4 worm cellular contexts compared by ENCODE assay signal in genomic region chrIII:4562070-4562788, ce11.
TF ChIP-seq lines count a peak whose summit lies in the region.

pan-1 (plus strand) TSS chrIII:4562738.

TF ChIP-seq in whole organism, L1 larva, 84 proteins besides CTCF, POLR2A, EP300 and RAD21 (continued from another document):
- TF ChIP-seq ztf-4 (tag; optimal IDR thresholded peaks at IDR 0.05; lab: Kevin White, UChicago) (peak; percentile 74), mdl-1 (tag; optimal IDR thresholded peaks at IDR 0.05; lab: Kevin White, UChicago) (no peak), lin-14 (GFP tag; optimal IDR thresholded peaks at IDR 0.05; lab: Kevin White, UChicago) (peak; percentile 82), mep-1 (tag; optimal IDR thresholded peaks at IDR 0.05; lab: Kevin White, UChicago) (peak; percentile 27), irx-1 (tag; optimal IDR thresholded peaks at IDR 0.05; lab: Kevin White, UChicago) (no peak), grh-1 (GFP tag; IDR thresholded peaks at IDR 0.05; lab: Robert Waterston, UW) (no peak), swsn-7 (tag; optimal IDR thresholded peaks at IDR 0.05; lab: Kevin White, UChicago) (peak; percentile 33), lsy-2 (tag; optimal IDR thresholded peaks at IDR 0.05; lab: Kevin White, UChicago) (peak; percentile 21 to 46), nhr-77 (tag; optimal IDR thresholded peaks at IDR 0.05; lab: Kevin White, UChicago) (no peak), pax-3 (tag; optimal IDR thresholded peaks at IDR 0.05; lab: Kevin White, UChicago) (no peak), nhr-47 (tag; optimal IDR thresholded peaks at IDR 0.05; lab: Kevin White, UChicago) (peak; percentile 22), Y116A8C.19 (tag; optimal IDR thresholded peaks at IDR 0.05; lab: Kevin White, UChicago; ENCODE audit: borderline replicate concordance) (no peak), nhr-85 (tag; lab: Kevin White, UChicago) (peak; percentile 65), lir-3 (tag; optimal IDR thresholded peaks at IDR 0.05; lab: Kevin White, UChicago; ENCODE audit: poor library complexity) (no peak), lin-13 (GFP tag; optimal IDR thresholded peaks at IDR 0.05; lab: Kevin White, UChicago) (no peak)

TF ChIP-seq in whole organism, L2 larva, 48 proteins besides CTCF, POLR2A, EP300 and RAD21 (continued from another document):
- TF ChIP-seq lsy-2 (tag; optimal IDR thresholded peaks at IDR 0.05; lab: Kevin White, UChicago) (peak in 1 of 2 experiments; percentile 65), lin-39 (tag; optimal IDR thresholded peaks at IDR 0.05; lab: Kevin White, UChicago) (no peak), sma-3 (GFP tag; optimal IDR thresholded peaks at IDR 0.05; lab: Kevin White, UChicago) (peak; percentile 27), Y55F3AM.14 (GFP tag; optimal IDR thresholded peaks at IDR 0.05; lab: Kevin White, UChicago) (peak; percentile 15), ztf-11 (tag; optimal IDR thresholded peaks at IDR 0.05; lab: Kevin White, UChicago) (no peak), ceh-16 (tag; optimal IDR thresholded peaks at IDR 0.05; lab: Kevin White, UChicago) (no peak), peb-1 (tag; optimal IDR thresholded peaks at IDR 0.05; lab: Kevin White, UChicago) (no peak), nhr-11 (tag; optimal IDR thresholded peaks at IDR 0.05; lab: Kevin White, UChicago) (no peak), ztf-1 (GFP tag; conservative IDR thresholded peaks at IDR 0.05; lab: Robert Waterston, UW) (no peak), gmeb-1 (tag; optimal IDR thresholded peaks at IDR 0.05; lab: Kevin White, UChicago) (no peak), nhr-25 (tag; optimal IDR thresholded peaks at IDR 0.05; lab: Kevin White, UChicago) (peak; percentile 14), F13H6.1 (tag; optimal IDR thresholded peaks at IDR 0.05; lab: Kevin White, UChicago) (peak; percentile 44), ceh-82 (tag; optimal IDR thresholded peaks at IDR 0.05; lab: Kevin White, UChicago) (no peak), ZK546.5 (tag; optimal IDR thresholded peaks at IDR 0.05; lab: Kevin White, UChicago) (no peak), aly-2 (tag; optimal IDR thresholded peaks at IDR 0.05; lab: Kevin White, UChicago) (no peak), alr-1 (tag; optimal IDR thresholded peaks at IDR 0.05; lab: Kevin White, UChicago) (no peak), lin-11 (tag; optimal IDR thresholded peaks at IDR 0.05; lab: Kevin White, UChicago) (peak; percentile 16), nhr-23 (tag; optimal IDR thresholded peaks at IDR 0.05; lab: Kevin White, UChicago) (no peak), nhr-10 (tag; optimal IDR thresholded peaks at IDR 0.05; lab: Kevin White, UChicago) (no peak), nhr-12 (tag; optimal IDR thresholded peaks at IDR 0.05; lab: Kevin White, UChicago) (no peak), C34F6.9 (tag; optimal IDR thresholded peaks at IDR 0.05; lab: Kevin White, UChicago) (peak; percentile 69), fos-1 (tag; optimal IDR thresholded peaks at IDR 0.05; lab: Kevin White, UChicago) (peak; percentile 68), nhr-237 (tag; optimal IDR thresholded peaks at IDR 0.05; lab: Kevin White, UChicago) (no peak), blmp-1 (tag; optimal IDR thresholded peaks at IDR 0.05; lab: Kevin White, UChicago; ENCODE audit: insufficient read depth) (no peak), nhr-6 (tag; optimal IDR thresholded peaks at IDR 0.05; lab: Kevin White, UChicago) (no peak), nhr-21 (tag; optimal IDR thresholded peaks at IDR 0.05; lab: Kevin White, UChicago) (peak; percentile 28), ztf-4 (tag; optimal IDR thresholded peaks at IDR 0.05; lab: Kevin White, UChicago) (no peak), snpc-4 (tag; optimal IDR thresholded peaks at IDR 0.05; lab: Kevin White, UChicago) (no peak), skn-1 (tag; optimal IDR thresholded peaks at IDR 0.05; lab: Kevin White, UChicago) (no peak), R02D3.7 (tag; optimal IDR thresholded peaks at IDR 0.05; lab: Kevin White, UChicago) (no peak), unc-55 (GFP tag; optimal IDR thresholded peaks at IDR 0.05; lab: Kevin White, UChicago) (peak; percentile 75), mbf-1 (tag; optimal IDR thresholded peaks at IDR 0.05; lab: Kevin White, UChicago) (no peak), mab-5 (tag; optimal IDR thresholded peaks at IDR 0.05; lab: Kevin White, UChicago) (peak; percentile 16), unc-39 (tag; optimal IDR thresholded peaks at IDR 0.05; lab: Kevin White, UChicago) (no peak), dmd-4 (tag; optimal IDR thresholded peaks at IDR 0.05; lab: Kevin White, UChicago) (no peak), nhr-129 (tag; optimal IDR thresholded peaks at IDR 0.05; lab: Kevin White, UChicago) (peak; percentile 20), unc-62 (GFP tag; optimal IDR thresholded peaks at IDR 0.05; lab: Kevin White, UChicago) (no peak)

TF ChIP-seq in whole organism, L3 larva, 47 proteins besides CTCF, POLR2A, EP300 and RAD21 (continued from another document):
- peak; percentile 66 for TF ChIP-seq pha-4 (tag; optimal IDR thresholded peaks at IDR 0.05; lab: Kevin White, UChicago)
- peak; percentile 46 for TF ChIP-seq egl-5 (tag; optimal IDR thresholded peaks at IDR 0.05; lab: Kevin White, UChicago)
- TF ChIP-seq zag-1 (tag; optimal IDR thresholded peaks at IDR 0.05; lab: Kevin White, UChicago) = no peak
- TF ChIP-seq mdl-1 (tag; optimal IDR thresholded peaks at IDR 0.05; lab: Kevin White, UChicago) = no peak
- peak; percentile 25 for TF ChIP-seq ceh-82 (tag; optimal IDR thresholded peaks at IDR 0.05; lab: Kevin White, UChicago)
- no peak for TF ChIP-seq ceh-9 (tag; optimal IDR thresholded peaks at IDR 0.05; lab: Kevin White, UChicago)
- TF ChIP-seq nhr-28 (tag; optimal IDR thresholded peaks at IDR 0.05; lab: Kevin White, UChicago) = no peak
- TF ChIP-seq egl-27 (tag; optimal IDR thresholded peaks at IDR 0.05; lab: Kevin White, UChicago) = no peak
- TF ChIP-seq ceh-28 (tag; optimal IDR thresholded peaks at IDR 0.05; lab: Kevin White, UChicago) = peak; percentile 9
- peak; percentile 24 for TF ChIP-seq elt-2 (tag; optimal IDR thresholded peaks at IDR 0.05; lab: Kevin White, UChicago)
- no peak for TF ChIP-seq ztf-4 (tag; optimal IDR thresholded peaks at IDR 0.05; lab: Kevin White, UChicago)
- TF ChIP-seq nhr-25 (tag; optimal IDR thresholded peaks at IDR 0.05; lab: Kevin White, UChicago) = peak; percentile 51
- TF ChIP-seq skn-1 (tag; optimal IDR thresholded peaks at IDR 0.05; lab: Kevin White, UChicago) = no peak
- no peak for TF ChIP-seq unc-39 (tag; optimal IDR thresholded peaks at IDR 0.05; lab: Kevin White, UChicago)
- TF ChIP-seq lsy-12 (tag; optimal IDR thresholded peaks at IDR 0.05; lab: Kevin White, UChicago) = peak; percentile 49
- TF ChIP-seq ceh-16 (tag; optimal IDR thresholded peaks at IDR 0.05; lab: Kevin White, UChicago) = no peak
- TF ChIP-seq nfya-1 (tag; optimal IDR thresholded peaks at IDR 0.05; lab: Kevin White, UChicago; ENCODE audit: insufficient read depth) = peak; percentile 85
- no peak for TF ChIP-seq sea-2 (GFP tag; optimal IDR thresholded peaks at IDR 0.05; lab: Kevin White, UChicago)
- no peak for TF ChIP-seq tbx-2 (tag; optimal IDR thresholded peaks at IDR 0.05; lab: Kevin White, UChicago)
- TF ChIP-seq fkh-2 (tag; optimal IDR thresholded peaks at IDR 0.05; lab: Kevin White, UChicago) = no peak
- peak; percentile 76 for TF ChIP-seq lin-39 (tag; optimal IDR thresholded peaks at IDR 0.05; lab: Kevin White, UChicago)
- TF ChIP-seq unc-62 (GFP tag; optimal IDR thresholded peaks at IDR 0.05; lab: Kevin White, UChicago) = peak; percentile 9
- peak; percentile 72 for TF ChIP-seq nhr-23 (tag; optimal IDR thresholded peaks at IDR 0.05; lab: Kevin White, UChicago)
- TF ChIP-seq fkh-10 (GFP tag; optimal IDR thresholded peaks at IDR 0.05; lab: Kevin White, UChicago) = no peak
- TF ChIP-seq ama-1 (optimal IDR thresholded peaks at IDR 0.05; lab: Kevin White, UChicago) = peak; percentile 80
- no peak for TF ChIP-seq nhr-12 (tag; optimal IDR thresholded peaks at IDR 0.05; lab: Kevin White, UChicago)
- TF ChIP-seq fos-1 (tag; optimal IDR thresholded peaks at IDR 0.05; lab: Kevin White, UChicago) = no peak
- no peak for TF ChIP-seq eor-1 (tag; optimal IDR thresholded peaks at IDR 0.05; lab: Kevin White, UChicago)
- no peak for TF ChIP-seq nhr-76 (tag; optimal IDR thresholded peaks at IDR 0.05; lab: Kevin White, UChicago)
- no peak for TF ChIP-seq ZK546.5 (tag; optimal IDR thresholded peaks at IDR 0.05; lab: Kevin White, UChicago)
- TF ChIP-seq mml-1 (tag; optimal IDR thresholded peaks at IDR 0.05; lab: Kevin White, UChicago) = no peak

TF ChIP-seq in whole organism, L4 larva, 104 proteins besides CTCF, POLR2A, EP300 and RAD21 (continued from another document and continues in another):
- TF ChIP-seq tag-97 (GFP tag; IDR thresholded peaks at IDR 0.05; lab: Robert Waterston, UW) (no peak), hlh-11 (tag; optimal IDR thresholded peaks at IDR 0.05; lab: Kevin White, UChicago) (peak; percentile 89), snpc-4 (tag; optimal IDR thresholded peaks at IDR 0.05; lab: Kevin White, UChicago) (no peak), ztf-11 (tag; optimal IDR thresholded peaks at IDR 0.05; lab: Kevin White, UChicago) (no peak), nhr-28 (tag; optimal IDR thresholded peaks at IDR 0.05; lab: Kevin White, UChicago) (peak; percentile 60), nhr-6 (tag; optimal IDR thresholded peaks at IDR 0.05; lab: Kevin White, UChicago) (no peak), unc-130 (GFP tag; optimal IDR thresholded peaks at IDR 0.05; lab: Kevin White, UChicago) (no peak), zag-1 (tag; optimal IDR thresholded peaks at IDR 0.05; lab: Kevin White, UChicago) (no peak), ceh-32 (tag; optimal IDR thresholded peaks at IDR 0.05; lab: Kevin White, UChicago; ENCODE audit: poor library complexity) (no peak), mxl-3 (GFP tag; optimal IDR thresholded peaks at IDR 0.05; lab: Kevin White, UChicago) (peak; percentile 68), ctbp-1 (GFP tag; IDR thresholded peaks at IDR 0.05; lab: Robert Waterston, UW) (0 out of 2 replicates have a peak, but pooled peaks have one; percentile 54), tra-1 (GFP tag; IDR thresholded peaks at IDR 0.05; lab: Robert Waterston, UW) (no peak), hlh-30 (tag; optimal IDR thresholded peaks at IDR 0.05; lab: Kevin White, UChicago; ENCODE audit: insufficient read depth) (peak; percentile 59), egl-43 (GFP tag; IDR thresholded peaks at IDR 0.05; lab: Robert Waterston, UW) (no peak), ceh-62 (tag; optimal IDR thresholded peaks at IDR 0.05; lab: Kevin White, UChicago) (no peak), cey-2 (tag; optimal IDR thresholded peaks at IDR 0.05; lab: Kevin White, UChicago; ENCODE audit: borderline replicate concordance, insufficient read depth) (no peak), F37D6.2 (tag; optimal IDR thresholded peaks at IDR 0.05; lab: Kevin White, UChicago) (no peak), set-16 (GFP tag; IDR thresholded peaks at IDR 0.05; lab: Robert Waterston, UW) (peak; percentile 32; the same call in 1 of the 2 replicates), egl-27 (tag; optimal IDR thresholded peaks at IDR 0.05; lab: Kevin White, UChicago) (no peak), nhr-41 (GFP tag; IDR thresholded peaks at IDR 0.05; lab: Robert Waterston, UW) (no peak), lin-39 (tag; optimal IDR thresholded peaks at IDR 0.05; lab: Kevin White, UChicago) (no peak), Y48G9A.11 (GFP tag; IDR thresholded peaks at IDR 0.05; lab: Robert Waterston, UW) (no peak), aha-1 (tag; lab: Kevin White, UChicago) (peak; percentile 19), lin-15B (tag; optimal IDR thresholded peaks at IDR 0.05; lab: Kevin White, UChicago) (no peak), unc-62 (GFP tag; optimal IDR thresholded peaks at IDR 0.05 in 1 of 2; lab: Kevin White, UChicago) (peak in 1 of 2 experiments; percentile 44), unc-62 (tag; optimal IDR thresholded peaks at IDR 0.05; lab: Kevin White, UChicago) (no peak), T26A8.4 (GFP tag; IDR thresholded peaks at IDR 0.05; lab: Robert Waterston, UW) (peak; percentile 37), gei-8 (GFP tag; optimal IDR thresholded peaks at IDR 0.05; lab: Kevin White, UChicago) (no peak), T20F7.1 (GFP tag; optimal IDR thresholded peaks at IDR 0.05; lab: Kevin White, UChicago) (no peak), Y105C5A.15 (GFP tag; IDR thresholded peaks at IDR 0.05; lab: Robert Waterston, UW) (no peak), zfp-3 (GFP tag; conservative IDR thresholded peaks at IDR 0.05; lab: Robert Waterston, UW) (no peak), daf-12 (tag; optimal IDR thresholded peaks at IDR 0.05; lab: Kevin White, UChicago) (no peak), F49E8.2 (tag; optimal IDR thresholded peaks at IDR 0.05; lab: Kevin White, UChicago; ENCODE audit: borderline replicate concordance) (no peak), ZK546.5 (tag; optimal IDR thresholded peaks at IDR 0.05; lab: Kevin White, UChicago) (no peak), dmd-6 (GFP tag; IDR thresholded peaks at IDR 0.05; lab: Robert Waterston, UW) (peak; percentile 28; the same call in 1 of the 2 replicates), duxl-1 (tag; optimal IDR thresholded peaks at IDR 0.05; lab: Kevin White, UChicago; ENCODE audit: poor library complexity) (no peak), lin-13 (GFP tag; optimal IDR thresholded peaks at IDR 0.05; lab: Kevin White, UChicago) (no peak), Y75B8A.6 (GFP tag; IDR thresholded peaks at IDR 0.05; lab: Robert Waterston, UW) (no peak), nhr-102 (tag; optimal IDR thresholded peaks at IDR 0.05; lab: Kevin White, UChicago) (no peak), daf-16 (GFP tag; optimal IDR thresholded peaks at IDR 0.05; lab: Kevin White, UChicago) (peak in 1 of 2 experiments; percentile 7), daf-16 (tag; optimal IDR thresholded peaks at IDR 0.05; lab: Kevin White, UChicago) (peak; percentile 24), nhr-11 (tag; optimal IDR thresholded peaks at IDR 0.05; lab: Kevin White, UChicago) (peak; percentile 15), ama-1 (optimal IDR thresholded peaks at IDR 0.05; lab: Kevin White, UChicago) (no peak), mes-2 (tag; optimal IDR thresholded peaks at IDR 0.05; lab: Kevin White, UChicago; ENCODE audit: poor library complexity, severe bottlenecking) (peak; percentile 48), lir-3 (tag; optimal IDR thresholded peaks at IDR 0.05; lab: Kevin White, UChicago) (no peak), F44E2.7 (GFP tag; IDR thresholded peaks at IDR 0.05; lab: Robert Waterston, UW) (no peak), ceh-44 (GFP tag; IDR thresholded peaks at IDR 0.05; lab: Robert Waterston, UW) (no peak), ceh-82 (tag; optimal IDR thresholded peaks at IDR 0.05; lab: Kevin White, UChicago) (no peak), mxl-2 (GFP tag; conservative IDR thresholded peaks at IDR 0.05; lab: Robert Waterston, UW) (0 out of 2 replicates have a peak, but pooled peaks have one; percentile 35), unc-39 (tag; optimal IDR thresholded peaks at IDR 0.05; lab: Kevin White, UChicago) (no peak), skn-1 (tag; optimal IDR thresholded peaks at IDR 0.05; lab: Kevin White, UChicago) (no peak), hmg-1.1 (GFP tag; IDR thresholded peaks at IDR 0.05; lab: Robert Waterston, UW) (peak; percentile 81), F26F4.8 (GFP tag; conservative IDR thresholded peaks at IDR 0.05; lab: Robert Waterston, UW) (no peak), zip-11 (GFP tag; IDR thresholded peaks at IDR 0.05; lab: Robert Waterston, UW) (no peak), pqm-1 (tag; optimal IDR thresholded peaks at IDR 0.05; lab: Kevin White, UChicago) (peak; percentile 39), Y5F2A.4 (GFP tag; optimal IDR thresholded peaks at IDR 0.05; lab: Kevin White, UChicago) (no peak), nhr-77 (tag; optimal IDR thresholded peaks at IDR 0.05; lab: Kevin White, UChicago) (no peak), mdl-1 (tag; optimal IDR thresholded peaks at IDR 0.05; lab: Kevin White, UChicago) (peak in 1 of 2 experiments; percentile 35), madf-5 (GFP tag; IDR thresholded peaks at IDR 0.05; lab: Robert Waterston, UW) (0 out of 4 replicates have a peak, but pooled peaks of 1 of the 2 experiments have one; percentile 29), F10B5.3 (tag; optimal IDR thresholded peaks at IDR 0.05; lab: Kevin White, UChicago) (no peak), php-3 (GFP tag; IDR thresholded peaks at IDR 0.05; lab: Robert Waterston, UW) (no peak), dpl-1 (GFP tag; optimal IDR thresholded peaks at IDR 0.05; lab: Kevin White, UChicago) (no peak), zip-2 (tag; optimal IDR thresholded peaks at IDR 0.05; lab: Kevin White, UChicago) (no peak), saeg-2 (GFP tag; IDR thresholded peaks at IDR 0.05; lab: Robert Waterston, UW) (no peak)
